Worm (Caenorhabditis elegans) whole organism, late embryonic: Measurements from ENCODE around the gene C56C10.9.
A peak's percentile ranks its signal among the peaks of the same experiment; 100 is the strongest.

Experiments used
- C08G9.2 ChIP-seq: sonication (generic microtip); optimal IDR thresholded peaks from 2 replicates; lab custom pipeline; 2016; ENCODE audit warnings: mild to moderate bottlenecking, missing genetic modification characterization, moderate library complexity, missing compliant biosample characterization
- C38D4.7 ChIP-seq: fragments of 200-800 bp; sonication (Bioruptor generic); optimal IDR thresholded peaks from 2 replicates; lab custom pipeline; 2018; ENCODE audit warnings: mild to moderate bottlenecking, missing genetic modification characterization, moderate library complexity, missing compliant biosample characterization
- T23F11.4 ChIP-seq: fragments of 200-800 bp; sonication (Bioruptor generic); optimal IDR thresholded peaks from 2 replicates; lab custom pipeline; 2018; ENCODE audit warnings: mild to moderate bottlenecking, missing genetic modification characterization, missing compliant biosample characterization
- Y22D7AL.16 ChIP-seq: sonication (generic microtip); optimal IDR thresholded peaks from 2 replicates; lab custom pipeline; 2016; ENCODE audit warnings: missing genetic modification characterization, missing compliant biosample characterization
- ahr-1 ChIP-seq: sonication (generic microtip); optimal IDR thresholded peaks from 2 replicates; lab custom pipeline; 2016; ENCODE audit warnings: missing genetic modification characterization, missing compliant biosample characterization
- ama-1 ChIP-seq: fragments of 150-350 bp; optimal IDR thresholded peaks from 2 replicates; lab custom pipeline; 2014
- ceh-18 ChIP-seq: sonication (generic microtip); optimal IDR thresholded peaks from 2 replicates; lab custom pipeline; 2016; ENCODE audit warnings: missing genetic modification characterization, missing compliant biosample characterization
- ceh-2 ChIP-seq: sonication (generic microtip); optimal IDR thresholded peaks from 2 replicates; lab custom pipeline; 2016; ENCODE audit warnings: missing genotype, missing genetic modification characterization, missing compliant biosample characterization
- ceh-22 ChIP-seq: sonication (generic microtip); optimal IDR thresholded peaks from 2 replicates; lab custom pipeline; 2017; ENCODE audit warnings: missing biosample characterization, missing genetic modification characterization
- ceh-24 ChIP-seq: sonication (generic microtip); optimal IDR thresholded peaks from 2 replicates; lab custom pipeline; 2016; ENCODE audit warnings: mild to moderate bottlenecking, missing genetic modification characterization, missing compliant biosample characterization
- ceh-30 ChIP-seq: fragments of 150-350 bp; optimal IDR thresholded peaks from 2 replicates; lab custom pipeline; 2014; ENCODE audit warnings: missing biosample characterization, missing genetic modification characterization
- ceh-34 ChIP-seq: sonication (generic microtip); optimal IDR thresholded peaks from 2 replicates; lab custom pipeline; 2016; ENCODE audit warnings: mild to moderate bottlenecking, missing genetic modification characterization, missing compliant biosample characterization
- ceh-45 ChIP-seq: fragments of 200-800 bp; sonication (Bioruptor generic); IDR thresholded peaks from 2 replicates; pipeline ENCODE4 v1.3.6; 2022; ENCODE audit warnings: missing genetic modification reagents, missing genetic modification characterization, missing compliant biosample characterization
- ceh-6 ChIP-seq: fragments of 200-800 bp; sonication (Bioruptor generic); optimal IDR thresholded peaks from 2 replicates; lab custom pipeline; 2018; ENCODE audit warnings: mild to moderate bottlenecking, missing genetic modification characterization, missing compliant biosample characterization
- dve-1 ChIP-seq: sonication (generic microtip); optimal IDR thresholded peaks from 2 replicates; lab custom pipeline; 2017; ENCODE audit warnings: antibody characterized with exemption, mild to moderate bottlenecking, missing genetic modification characterization, missing compliant biosample characterization
- ets-4 ChIP-seq: sonication (generic microtip); optimal IDR thresholded peaks from 2 replicates; lab custom pipeline; 2016; ENCODE audit warnings: missing genetic modification characterization, missing compliant biosample characterization
- eyg-1 ChIP-seq: sonication (generic microtip); optimal IDR thresholded peaks from 2 replicates; lab custom pipeline; 2016; ENCODE audit warnings: missing genotype, missing genetic modification characterization, missing compliant biosample characterization
- fax-1 ChIP-seq: sonication (generic microtip); optimal IDR thresholded peaks from 2 replicates; lab custom pipeline; 2016; ENCODE audit warnings: missing genotype, missing genetic modification characterization, missing compliant biosample characterization
- fkh-10 ChIP-seq: fragments of 150-350 bp; optimal IDR thresholded peaks from 2 replicates; lab custom pipeline; 2014; ENCODE audit warnings: missing biosample characterization, missing genetic modification reagents, missing genetic modification characterization
- fkh-6 ChIP-seq: sonication (generic microtip); optimal IDR thresholded peaks from 2 replicates; lab custom pipeline; 2016; ENCODE audit warnings: missing genetic modification characterization, missing compliant biosample characterization
- hlh-13 ChIP-seq: fragments of 200-800 bp; sonication (Bioruptor generic); optimal IDR thresholded peaks from 2 replicates; lab custom pipeline; 2018; ENCODE audit warnings: mild to moderate bottlenecking, missing genetic modification characterization, missing compliant biosample characterization
- hlh-15 ChIP-seq: sonication (generic microtip); optimal IDR thresholded peaks from 2 replicates; lab custom pipeline; 2016; ENCODE audit warnings: missing genetic modification characterization, missing compliant biosample characterization
- hlh-6 ChIP-seq: sonication (generic microtip); optimal IDR thresholded peaks from 2 replicates; lab custom pipeline; 2016; ENCODE audit warnings: missing genotype, missing genetic modification characterization, missing compliant biosample characterization
- hlh-8 ChIP-seq: sonication (generic microtip); optimal IDR thresholded peaks from 2 replicates; lab custom pipeline; 2016; ENCODE audit warnings: missing genotype, missing genetic modification characterization, missing compliant biosample characterization
- lim-6 ChIP-seq: sonication (generic microtip); optimal IDR thresholded peaks from 2 replicates; lab custom pipeline; 2016; ENCODE audit warnings: missing genetic modification characterization, missing compliant biosample characterization
- lin-11 ChIP-seq: fragments of 200-800 bp; sonication (Bioruptor generic); optimal IDR thresholded peaks from 2 replicates; lab custom pipeline; 2018; ENCODE audit warnings: mild to moderate bottlenecking, missing genetic modification characterization, missing compliant biosample characterization
- madf-2 ChIP-seq: sonication (generic microtip); optimal IDR thresholded peaks from 2 replicates; lab custom pipeline; 2017; ENCODE audit warnings: missing genetic modification characterization, missing compliant biosample characterization
- mec-3 ChIP-seq: sonication (generic microtip); optimal IDR thresholded peaks from 2 replicates; lab custom pipeline; 2016; ENCODE audit warnings: borderline replicate concordance, missing genetic modification characterization, missing compliant biosample characterization
- nfya-1 ChIP-seq: sonication (generic microtip); optimal IDR thresholded peaks from 2 replicates; lab custom pipeline; 2017; ENCODE audit warnings: missing genetic modification characterization, mild to moderate bottlenecking, missing compliant biosample characterization, antibody characterized with exemption, moderate library complexity
- nhr-232 ChIP-seq: sonication (generic microtip); optimal IDR thresholded peaks from 2 replicates; lab custom pipeline; 2016; ENCODE audit warnings: missing genetic modification characterization, missing compliant biosample characterization
- npax-4 ChIP-seq: sonication (generic microtip); optimal IDR thresholded peaks from 2 replicates; lab custom pipeline; 2016; ENCODE audit warnings: missing genetic modification characterization, missing compliant biosample characterization
- odd-2 ChIP-seq: sonication (generic microtip); optimal IDR thresholded peaks from 2 replicates; lab custom pipeline; 2017; ENCODE audit warnings: antibody characterized with exemption, mild to moderate bottlenecking, missing genetic modification characterization, missing compliant biosample characterization
- pag-3 ChIP-seq: sonication (generic microtip); optimal IDR thresholded peaks from 2 replicates; lab custom pipeline; 2016; ENCODE audit warnings: missing compliant biosample characterization, missing genetic modification characterization, borderline replicate concordance
- pax-1 ChIP-seq: fragments of 150-350 bp; optimal IDR thresholded peaks from 2 replicates; lab custom pipeline; 2014; ENCODE audit warnings: missing biosample characterization, missing genetic modification characterization
- pha-2 ChIP-seq: sonication (generic microtip); optimal IDR thresholded peaks from 2 replicates; lab custom pipeline; 2017; ENCODE audit warnings: mild to moderate bottlenecking, missing genetic modification characterization, missing compliant biosample characterization
- pha-4 ChIP-seq: fragments of 150-350 bp; optimal IDR thresholded peaks from 2 replicates; lab custom pipeline; 2018; ENCODE audit warnings: missing biosample characterization, missing genetic modification reagents, missing genetic modification characterization
- sdc-2 ChIP-seq: sonication (generic microtip); optimal IDR thresholded peaks from 2 replicates; lab custom pipeline; 2016; ENCODE audit warnings: missing genotype, missing genetic modification characterization, missing compliant biosample characterization
- sox-2 ChIP-seq: fragments of 200-800 bp; sonication (Bioruptor generic); IDR thresholded peaks from 2 replicates; pipeline ENCODE4 v1.3.6; 2022; ENCODE audit warnings: missing genetic modification reagents, missing genetic modification characterization, missing compliant biosample characterization
- sox-4 ChIP-seq: sonication (generic microtip); optimal IDR thresholded peaks from 2 replicates; lab custom pipeline; 2017; ENCODE audit warnings: mild to moderate bottlenecking, missing genetic modification characterization, inconsistent platforms, missing compliant biosample characterization
- syd-9 ChIP-seq: sonication (generic microtip); optimal IDR thresholded peaks from 2 replicates; lab custom pipeline; 2016; ENCODE audit warnings: mild to moderate bottlenecking, missing genetic modification characterization, moderate library complexity, missing compliant biosample characterization
- tbx-2 ChIP-seq: sonication (generic microtip); optimal IDR thresholded peaks from 2 replicates; lab custom pipeline; 2016; ENCODE audit warnings: missing genetic modification characterization, missing compliant biosample characterization
- tbx-7 ChIP-seq: sonication (generic microtip); optimal IDR thresholded peaks from 2 replicates; lab custom pipeline; 2016; ENCODE audit warnings: missing genotype, missing genetic modification characterization, missing compliant biosample characterization
- unc-55 ChIP-seq: sonication (generic microtip); optimal IDR thresholded peaks from 2 replicates; lab custom pipeline; 2017; ENCODE audit warnings: missing biosample characterization, missing genetic modification reagents, missing genetic modification characterization
- unc-86 ChIP-seq: sonication (generic microtip); optimal IDR thresholded peaks from 2 replicates; lab custom pipeline; 2016; ENCODE audit warnings: missing genetic modification characterization, missing compliant biosample characterization
- zip-5 ChIP-seq: sonication (generic microtip); optimal IDR thresholded peaks from 2 replicates; lab custom pipeline; 2016; ENCODE audit warnings: missing genetic modification characterization, missing compliant biosample characterization
- ztf-16 ChIP-seq: sonication (generic microtip); optimal IDR thresholded peaks from 2 replicates; lab custom pipeline; 2017; ENCODE audit warnings: missing genetic modification characterization, missing compliant biosample characterization

The C56C10.9 gene

DNA sequence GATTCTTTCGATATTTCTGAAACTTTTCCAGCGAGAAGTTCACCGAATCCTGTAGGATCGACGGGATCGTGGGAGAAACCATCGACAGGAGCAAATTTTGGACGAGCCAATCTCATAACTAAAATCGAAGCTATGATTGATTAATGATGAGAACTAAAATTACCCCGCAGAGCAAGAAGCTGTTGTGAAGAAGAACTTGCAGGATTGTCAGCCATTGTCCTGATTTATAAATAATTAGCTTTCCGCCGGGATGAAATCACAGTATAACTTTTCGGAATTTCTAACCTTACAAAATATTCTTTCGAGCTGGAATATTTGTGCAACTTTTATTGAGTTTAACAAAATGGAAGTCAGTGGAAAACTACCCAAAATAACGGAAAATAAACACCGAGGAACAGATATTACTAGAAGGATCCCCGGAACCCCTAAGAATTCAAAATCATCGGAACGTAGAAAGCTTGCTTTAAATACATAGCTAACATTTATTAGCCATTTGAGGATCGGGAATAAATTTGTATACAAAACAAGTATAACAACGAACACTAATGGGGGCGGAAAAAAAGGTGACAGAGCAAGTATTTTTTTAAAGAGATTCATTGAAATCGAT lies 4.8 kb downstream of the C56C10.9 start, which contains the start of gene C56C10.7:
C56C10.7 (minus strand) TSS at position 312 of the 607 bp plus-strand sequence.
- TF ChIP-seq ama-1 (lab: Kevin White, UChicago) (peak; percentile 43), lin-11 (tag; lab: Kevin White, UChicago) (no peak), ztf-16 (no peak)

DNA sequence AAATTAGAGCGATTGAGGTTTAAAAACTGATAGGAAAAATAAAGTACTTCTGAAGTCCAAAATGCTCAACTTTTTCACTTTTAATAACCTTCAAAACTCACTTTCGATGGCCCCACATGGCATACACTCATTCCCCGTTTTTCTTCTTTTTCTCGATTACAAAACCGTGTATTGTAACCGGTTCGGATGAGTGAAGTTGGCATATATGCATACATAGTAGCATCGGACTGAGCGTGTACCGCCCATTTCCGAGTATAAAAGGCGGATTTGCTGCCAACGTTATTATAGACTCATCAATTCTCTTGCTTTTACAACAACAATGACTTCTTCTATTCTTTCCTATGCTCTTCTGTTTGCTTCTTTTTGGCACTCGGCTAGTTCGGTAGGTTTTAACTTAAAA lies 9.4 kb downstream of the C56C10.9 start, which contains the start of gene C56C10.4:
C56C10.4 (plus strand) TSS at position 301 of the 400 bp plus-strand sequence.
- TF ChIP-seq ets-4 (tag; lab: Kevin White, UChicago) (no peak), nhr-232 (tag; lab: Kevin White, UChicago) (no peak), hlh-6 (tag; lab: Kevin White, UChicago) (no peak), odd-2 (tag; lab: Kevin White, UChicago) (no peak), ceh-45 (GFP tag; lab: Robert Waterston, UW) (no peak), sdc-2 (no peak), eyg-1 (tag; lab: Kevin White, UChicago) (no peak), hlh-13 (no peak), sox-4 (tag; lab: Kevin White, UChicago) (no peak), ztf-16 (no peak), C08G9.2 (tag; lab: Kevin White, UChicago) (no peak), mec-3 (no peak), unc-86 (tag; lab: Kevin White, UChicago) (no peak), pag-3 (no peak), hlh-15 (tag; lab: Kevin White, UChicago) (no peak), ceh-18 (tag; lab: Kevin White, UChicago) (no peak), ceh-6 (no peak), dve-1 (tag; lab: Kevin White, UChicago) (no peak)

ce11 chrII:6581236-6581635 lies 10.9 kb downstream of the C56C10.9 start, which contains the start of gene C56C10.6:
Gene C56C10.6 (minus strand): TSS chrII:6581336.
- TF ChIP-seq ceh-22 (tag; lab: Kevin White, UChicago): no peak
- no peak for TF ChIP-seq sdc-2
- no peak for TF ChIP-seq tbx-2 (tag; lab: Kevin White, UChicago)
- no peak for TF ChIP-seq mec-3
- no peak for TF ChIP-seq npax-4

ce11 chrII:6578378-6578777 lies 13.8 kb downstream of the C56C10.9 start, which contains the start of gene sra-31:
Gene sra-31 (minus strand): TSS chrII:6578478.
- no peak for TF ChIP-seq zip-5 (tag; lab: Kevin White, UChicago)
- no peak for TF ChIP-seq pha-2
- no peak for TF ChIP-seq tbx-2 (tag; lab: Kevin White, UChicago)
- TF ChIP-seq sox-2: no peak
- TF ChIP-seq ets-4 (tag; lab: Kevin White, UChicago): no peak
- no peak for TF ChIP-seq ceh-24 (tag; lab: Kevin White, UChicago)
- TF ChIP-seq nfya-1: no peak
- no peak for TF ChIP-seq unc-55 (GFP tag; lab: Kevin White, UChicago)
- no peak for TF ChIP-seq ceh-30
- no peak for TF ChIP-seq madf-2 (tag; lab: Kevin White, UChicago)
- no peak for TF ChIP-seq fax-1 (tag; lab: Kevin White, UChicago)
- TF ChIP-seq fkh-10: no peak

DNA sequence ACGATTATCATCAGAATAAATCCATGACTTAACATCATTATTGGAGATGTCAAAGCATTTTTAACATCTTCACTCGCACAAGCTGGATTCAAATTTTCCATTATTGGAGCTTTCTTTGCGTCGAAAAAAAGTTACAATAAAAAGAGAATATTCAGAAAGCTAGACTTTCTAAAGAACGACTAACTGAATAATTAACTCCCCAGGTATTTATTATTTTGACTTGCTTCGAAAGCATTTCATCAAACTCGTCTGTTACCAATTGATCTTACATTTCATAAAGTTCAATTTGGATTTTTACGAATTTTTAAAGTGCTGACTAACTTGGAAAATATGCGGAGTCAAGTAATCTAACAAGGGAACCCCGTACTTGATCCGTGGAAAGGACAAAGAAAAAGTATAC lies 16.5 kb downstream of the C56C10.9 start, which contains the start of gene sra-29:
sra-29 (minus strand) TSS at position 101 of the 400 bp plus-strand sequence.
- TF ChIP-seq C38D4.7 (no peak), pha-4 (no peak), lim-6 (tag; lab: Kevin White, UChicago) (no peak), ceh-18 (tag; lab: Kevin White, UChicago) (no peak), ahr-1 (tag; lab: Kevin White, UChicago) (no peak), zip-5 (tag; lab: Kevin White, UChicago) (no peak), ceh-2 (tag; lab: Kevin White, UChicago) (no peak), Y22D7AL.16 (tag; lab: Kevin White, UChicago) (no peak), ceh-45 (GFP tag; lab: Robert Waterston, UW) (no peak), ceh-24 (tag; lab: Kevin White, UChicago) (no peak), hlh-8 (tag; lab: Kevin White, UChicago) (no peak), ceh-34 (tag; lab: Kevin White, UChicago) (no peak), tbx-7 (tag; lab: Kevin White, UChicago) (no peak), pax-1 (tag; lab: Kevin White, UChicago) (no peak), sox-4 (tag; lab: Kevin White, UChicago) (no peak), T23F11.4 (GFP tag; lab: Kevin White, UChicago) (no peak), syd-9 (tag; lab: Kevin White, UChicago) (no peak), hlh-6 (tag; lab: Kevin White, UChicago) (no peak), C08G9.2 (tag; lab: Kevin White, UChicago) (no peak), fkh-6 (tag; lab: Kevin White, UChicago) (no peak)
